Fruit fly (Drosophila melanogaster): Measurements from ENCODE around the gene CG5013.

Gene CG5013

dm6 chr3R:16099268-16100240 is 50.1 kb downstream of the CG5013 start (continued):
- TF ChIP-seq CG32006 (GFP tag; optimal IDR thresholded peaks at IDR 0.05) (peak; percentile 46), Sox102F (GFP tag; optimal IDR thresholded peaks at IDR 0.05) (peak; percentile 27), fkh (GFP tag; optimal IDR thresholded peaks at IDR 0.05) (peak; percentile 96), CG6854 (GFP tag; optimal IDR thresholded peaks at IDR 0.05) (peak; percentile 61), acj6 (GFP tag; optimal IDR thresholded peaks at IDR 0.05) (no peak), CG1621 (tag; optimal IDR thresholded peaks at IDR 0.05) (peak; percentile 29), CG11294 (GFP tag; IDR thresholded peaks at IDR 0.05) (peak; percentile 18; the same call in 1 of the 2 replicates), CG16779 (tag; optimal IDR thresholded peaks at IDR 0.05) (peak; percentile 78), Gug (GFP tag; IDR thresholded peaks at IDR 0.05) (0 out of 2 replicates have a peak, but pooled peaks have one; percentile 10), Eip75B (GFP tag; optimal IDR thresholded peaks at IDR 0.05) (peak; percentile 66), Eip93F (GFP tag; optimal IDR thresholded peaks at IDR 0.05) (peak; percentile 38), CG11902 (GFP tag; optimal IDR thresholded peaks at IDR 0.05) (no peak), cyc (GFP tag; optimal IDR thresholded peaks at IDR 0.05) (peak; percentile 10), CG6792 (GFP tag; optimal IDR thresholded peaks at IDR 0.05) (no peak), Hr38 (GFP tag; optimal IDR thresholded peaks at IDR 0.05) (no peak), eg (GFP tag; IDR thresholded peaks at IDR 0.05) (peak; percentile 39; the same call in 1 of the 3 replicates)
